Fruit fly (Drosophila melanogaster) whole organism, embryonic: Measurements from ENCODE around the gene Cad88C.

Experiments used
- ATbp ChIP-seq: fragments of 200-800 bp; sonication (Bioruptor generic); optimal IDR thresholded peaks from 2 replicates; lab custom pipeline; 2017; ENCODE audit warnings: missing biosample characterization, mild to moderate bottlenecking, missing genetic modification characterization, missing genetic modification reagents
- Abd-B ChIP-seq: fragments of 200-800 bp; sonication (Bioruptor generic); optimal IDR thresholded peaks from 2 replicates; lab custom pipeline; 2018; ENCODE audit warnings: missing biosample characterization, mild to moderate bottlenecking, missing genetic modification characterization, moderate library complexity
- Ada2b ChIP-seq: fragments of 200-800 bp; sonication (Bioruptor generic); IDR thresholded peaks from 2 replicates; pipeline ENCODE4 v1.3.6; 2022; ENCODE audit warnings: missing biosample characterization, missing genetic modification characterization
- Atf-2 ChIP-seq: fragments of 200-800 bp; sonication (Bioruptor generic); optimal IDR thresholded peaks from 2 replicates; lab custom pipeline; 2016; ENCODE audit warnings: missing biosample characterization, missing genetic modification characterization
- Atf3 ChIP-seq: fragments of 200-800 bp; sonication (Bioruptor generic); optimal IDR thresholded peaks from 3 replicates; lab custom pipeline; 2016; ENCODE audit warnings: missing biosample characterization, missing genetic modification characterization
- Blimp-1 ChIP-seq: fragments of 200-800 bp; sonication (Bioruptor generic); optimal IDR thresholded peaks from 3 replicates; lab custom pipeline; 2018; ENCODE audit warnings: missing biosample characterization, missing genetic modification characterization, mild to moderate bottlenecking, moderate library complexity, missing genetic modification reagents
- CG1024 ChIP-seq: fragments of 200-800 bp; sonication (Bioruptor generic); IDR thresholded peaks from 2 replicates; pipeline ENCODE4 v1.3.6; 2022; ENCODE audit warnings: missing biosample characterization, missing genetic modification characterization
- CG12155 ChIP-seq: fragments of 200-800 bp; sonication (Bioruptor generic); optimal IDR thresholded peaks from 3 replicates; lab custom pipeline; 2016; ENCODE audit warnings: missing biosample characterization, missing genetic modification characterization
- CG13424 ChIP-seq: fragments of 200-800 bp; sonication (Bioruptor generic); optimal IDR thresholded peaks from 2 replicates; lab custom pipeline; 2019; ENCODE audit warnings: missing biosample characterization, mild to moderate bottlenecking, missing genetic modification characterization, moderate library complexity
- CG13624 ChIP-seq: fragments of 200-800 bp; sonication (Bioruptor generic); optimal IDR thresholded peaks from 2 replicates; lab custom pipeline; 2016; ENCODE audit warnings: missing biosample characterization, missing genetic modification characterization
- CG13775 ChIP-seq: fragments of 200-800 bp; sonication (Bioruptor generic); optimal IDR thresholded peaks from 3 replicates; lab custom pipeline; 2017; ENCODE audit warnings: missing biosample characterization, mild to moderate bottlenecking, missing genetic modification characterization
- CG14667 ChIP-seq: fragments of 200-800 bp; sonication (Bioruptor generic); IDR thresholded peaks from 2 replicates; pipeline ENCODE4 v1.3.6; 2022; ENCODE audit warnings: missing biosample characterization, missing genetic modification characterization
- CG14965 ChIP-seq: fragments of 200-800 bp; sonication (Bioruptor generic); optimal IDR thresholded peaks from 2 replicates; lab custom pipeline; 2016; ENCODE audit warnings: missing biosample characterization, missing genetic modification characterization, borderline replicate concordance
- CG15696 ChIP-seq: fragments of 200-800 bp; sonication (Bioruptor generic); optimal IDR thresholded peaks from 2 replicates; lab custom pipeline; 2019; ENCODE audit warnings: missing biosample characterization, mild to moderate bottlenecking, missing genetic modification characterization, moderate library complexity
- CG1602 ChIP-seq: fragments of 200-800 bp; sonication (Bioruptor generic); optimal IDR thresholded peaks from 3 replicates; lab custom pipeline; 2016; ENCODE audit warnings: missing biosample characterization, missing genetic modification characterization
- CG17328 ChIP-seq: fragments of 200-800 bp; sonication (Bioruptor generic); IDR thresholded peaks from 2 replicates; pipeline ENCODE4 v1.3.6; 2022; ENCODE audit warnings: missing biosample characterization, missing genetic modification characterization
- CG2129 ChIP-seq: fragments of 200-800 bp; sonication (Bioruptor generic); IDR thresholded peaks from 2 replicates; pipeline ENCODE4 v1.3.6; 2022; ENCODE audit warnings: missing biosample characterization, missing genetic modification characterization; ENCODE audit not compliant: partially characterized antibody
- CG2875 ChIP-seq: fragments of 200-800 bp; sonication (Bioruptor generic); optimal IDR thresholded peaks from 2 replicates; lab custom pipeline; 2017; ENCODE audit warnings: missing biosample characterization, mild to moderate bottlenecking, missing genetic modification characterization, missing genetic modification reagents
- CG32532 ChIP-seq: fragments of 200-800 bp; sonication (Bioruptor generic); IDR thresholded peaks from 2 replicates; pipeline ENCODE4 v1.3.6; 2022; ENCODE audit warnings: missing biosample characterization, missing genetic modification characterization
- CG33557 ChIP-seq: fragments of 200-800 bp; sonication (Bioruptor generic); optimal IDR thresholded peaks from 2 replicates; lab custom pipeline; 2019; ENCODE audit warnings: missing biosample characterization, mild to moderate bottlenecking, missing genetic modification characterization, moderate library complexity
- CG4404 ChIP-seq: fragments of 200-800 bp; sonication (Bioruptor generic); IDR thresholded peaks from 2 replicates; pipeline ENCODE4 v1.3.6; 2022; ENCODE audit warnings: missing biosample characterization, missing genetic modification characterization
- CG8388 ChIP-seq: fragments of 200-800 bp; sonication (Bioruptor generic); optimal IDR thresholded peaks from 2 replicates; lab custom pipeline; 2019; ENCODE audit warnings: missing biosample characterization, mild to moderate bottlenecking, missing genetic modification characterization, moderate library complexity
- CG8765 ChIP-seq: fragments of 200-800 bp; sonication (Bioruptor generic); IDR thresholded peaks from 2 replicates; pipeline ENCODE4 v1.3.6; 2022; ENCODE audit warnings: missing biosample characterization, missing genetic modification characterization
- CG8924 ChIP-seq: fragments of 200-800 bp; optimal IDR thresholded peaks from 3 replicates; lab custom pipeline; 2019; ENCODE audit warnings: missing biosample characterization, mild to moderate bottlenecking, missing genetic modification characterization, moderate library complexity
- CG9727 ChIP-seq: fragments of 200-800 bp; sonication (Bioruptor generic); optimal IDR thresholded peaks from 3 replicates; lab custom pipeline; 2017; ENCODE audit warnings: missing biosample characterization, mild to moderate bottlenecking, missing genetic modification characterization
- CoRest ChIP-seq: fragments of 200-800 bp; sonication (Bioruptor generic); optimal IDR thresholded peaks from 3 replicates; lab custom pipeline; 2018; ENCODE audit warnings: missing biosample characterization, mild to moderate bottlenecking, missing genetic modification characterization, moderate library complexity
- D19A ChIP-seq: fragments of 200-800 bp; optimal IDR thresholded peaks from 3 replicates; lab custom pipeline; 2019; ENCODE audit warnings: missing biosample characterization, mild to moderate bottlenecking, missing genetic modification characterization, moderate library complexity
- Dbx ChIP-seq: fragments of 200-800 bp; sonication (Bioruptor generic); IDR thresholded peaks from 3 replicates; pipeline ENCODE4 v1.3.6; 2022; ENCODE audit warnings: missing biosample characterization, missing genetic modification characterization
- Hr3 ChIP-seq: fragments of 200-800 bp; sonication (Bioruptor generic); optimal IDR thresholded peaks from 3 replicates; lab custom pipeline; 2016; ENCODE audit warnings: missing biosample characterization, missing genetic modification characterization
- Ptx1 ChIP-seq: fragments of 200-800 bp; sonication (Bioruptor generic); IDR thresholded peaks from 2 replicates; pipeline ENCODE4 v1.3.6; 2022; ENCODE audit warnings: missing biosample characterization, missing genetic modification characterization
- Rfx ChIP-seq: fragments of 200-800 bp; sonication (Bioruptor generic); IDR thresholded peaks from 2 replicates; pipeline ENCODE4 v1.3.6; 2022; ENCODE audit warnings: missing biosample characterization, missing genetic modification characterization
- Scr ChIP-seq: fragments of 200-800 bp; sonication (Bioruptor generic); IDR thresholded peaks from 2 replicates; pipeline ENCODE4 v1.3.6; 2022; ENCODE audit warnings: missing biosample characterization, missing genetic modification characterization; ENCODE audit not compliant: partially characterized antibody
- Side ChIP-seq: fragments of 200-800 bp; sonication (Bioruptor generic); optimal IDR thresholded peaks from 2 replicates; lab custom pipeline; 2016; ENCODE audit warnings: missing biosample characterization, missing genetic modification characterization
- ara ChIP-seq: fragments of 200-800 bp; sonication (Bioruptor generic); IDR thresholded peaks from 2 replicates; pipeline ENCODE4 v1.3.6; 2022; ENCODE audit warnings: missing biosample characterization, missing genetic modification characterization
- az2 ChIP-seq: fragments of 200-800 bp; sonication (Bioruptor generic); optimal IDR thresholded peaks from 3 replicates; lab custom pipeline; 2016; ENCODE audit warnings: missing biosample characterization, missing genetic modification characterization
- bsh ChIP-seq, 2 experiments: fragments of 200-800 bp; sonication (Bioruptor generic); optimal IDR thresholded peaks; 2 replicates each; lab custom pipeline; 2017 to 2018; ENCODE audit warnings: mild to moderate bottlenecking in 2 of 2, missing biosample characterization in 2 of 2, missing genetic modification characterization in 2 of 2, moderate library complexity in 1 of 2
- dmrt99B ChIP-seq: fragments of 200-800 bp; sonication (Bioruptor generic); optimal IDR thresholded peaks from 2 replicates; lab custom pipeline; 2018; ENCODE audit warnings: missing biosample characterization, mild to moderate bottlenecking, missing genetic modification characterization, moderate library complexity
- fd102C ChIP-seq: fragments of 200-800 bp; sonication (Bioruptor generic); optimal IDR thresholded peaks from 2 replicates; lab custom pipeline; 2018; ENCODE audit warnings: missing biosample characterization, mild to moderate bottlenecking, missing genetic modification characterization, moderate library complexity
- her ChIP-seq: fragments of 200-800 bp; sonication (Bioruptor generic); optimal IDR thresholded peaks from 2 replicates; lab custom pipeline; 2016; ENCODE audit warnings: missing biosample characterization, missing genetic modification characterization
- ind ChIP-seq: fragments of 200-800 bp; sonication (Bioruptor generic); optimal IDR thresholded peaks from 3 replicates; lab custom pipeline; 2016; ENCODE audit warnings: missing biosample characterization, missing genetic modification characterization
- insv ChIP-seq, 2 experiments: fragments of 200-800 bp; sonication (Bioruptor generic); optimal IDR thresholded peaks; 3 replicates each; lab custom pipeline; 2016 to 2018; ENCODE audit warnings: missing biosample characterization in 2 of 2, missing genetic modification characterization in 2 of 2
- nerfin-1 ChIP-seq: fragments of 200-800 bp; sonication (Bioruptor generic); optimal IDR thresholded peaks from 3 replicates; lab custom pipeline; 2019; ENCODE audit warnings: missing biosample characterization, mild to moderate bottlenecking, missing genetic modification characterization, moderate library complexity
- onecut ChIP-seq: fragments of 200-800 bp; sonication (Bioruptor generic); IDR thresholded peaks from 2 replicates; pipeline ENCODE4 v1.3.6; 2022; ENCODE audit warnings: missing biosample characterization, missing genetic modification characterization
- pnt ChIP-seq: fragments of 200-800 bp; sonication (Bioruptor generic); optimal IDR thresholded peaks from 3 replicates; lab custom pipeline; 2016; ENCODE audit warnings: missing biosample characterization, missing genetic modification characterization
- prd ChIP-seq, 3 experiments: fragments of >200 bp in 2 of 3; fragments of 200-800 bp in 1 of 3; sonication (Bioruptor generic) in 1 of 3; optimal IDR thresholded peaks in 2 of 3; IDR thresholded peaks in 1 of 3; 2 replicates in 2 of 3; 3 replicates in 1 of 3; pipeline versions ENCODE4 v1.3.6 to Lab custom; 2017 to 2022; ENCODE audit warnings: missing biosample characterization in 1 of 3, missing genetic modification characterization in 1 of 3
- rib ChIP-seq: fragments of 200-800 bp; sonication (Bioruptor generic); IDR thresholded peaks from 2 replicates; pipeline ENCODE4 v1.3.6; 2022; ENCODE audit warnings: missing biosample characterization, missing genetic modification characterization
- stc ChIP-seq: fragments of 200-800 bp; sonication (Bioruptor generic); IDR thresholded peaks from 2 replicates; pipeline ENCODE4 v1.3.6; 2022; ENCODE audit warnings: missing biosample characterization, missing genetic modification characterization
- trem ChIP-seq: fragments of 200-800 bp; optimal IDR thresholded peaks from 3 replicates; lab custom pipeline; 2019; ENCODE audit warnings: missing biosample characterization, mild to moderate bottlenecking, missing genetic modification characterization, moderate library complexity
- vnd ChIP-seq: fragments of 200-800 bp; sonication (Bioruptor generic); IDR thresholded peaks from 3 replicates; pipeline ENCODE4 v1.3.6; 2022; ENCODE audit warnings: missing biosample characterization, missing genetic modification characterization; ENCODE audit not compliant: partially characterized antibody
- zf30C ChIP-seq: fragments of 200-800 bp; sonication (Bioruptor generic); optimal IDR thresholded peaks from 3 replicates; lab custom pipeline; 2018; ENCODE audit warnings: missing biosample characterization, mild to moderate bottlenecking, missing genetic modification characterization

The Cad88C gene

dm6 chr3R:14674762-14675161, 44.5 kb downstream of the Cad88C start (continued):
- TF ChIP-seq ara (peak; percentile 64), CG13775 (peak; percentile 65), CG32532 (no peak), ind (GFP tag; lab: Kevin White, UChicago) (peak; percentile 48), CG15696 (peak; percentile 95), Abd-B (GFP tag; lab: Kevin White, UChicago) (peak; percentile 21), onecut (GFP tag; lab: Robert Waterston, UW) (peak; percentile 50), fd102C (peak; percentile 84), CG33557 (GFP tag; lab: Kevin White, UChicago) (peak; percentile 66), trem (peak; percentile 48), CG4404 (GFP tag; lab: Robert Waterston, UW) (peak; percentile 93), D19A (peak; percentile 50), vnd (GFP tag; lab: Robert Waterston, UW) (no peak), CG1602 (peak; percentile 52), CG8765 (GFP tag; lab: Robert Waterston, UW) (peak; percentile 75), bsh (GFP tag; optimal IDR thresholded peaks at IDR 0.05; lab: Kevin White, UChicago) (peak in 1 of 2 experiments; percentile 76), stc (GFP tag; lab: Robert Waterston, UW) (peak; percentile 56), insv (GFP tag; optimal IDR thresholded peaks at IDR 0.05; lab: Kevin White, UChicago) (no peak), az2 (GFP tag; lab: Kevin White, UChicago) (peak; percentile 59), pnt (GFP tag; lab: Kevin White, UChicago) (peak; percentile 14), CG14667 (GFP tag; lab: Robert Waterston, UW) (peak; percentile 53), Ada2b (GFP tag; lab: Robert Waterston, UW) (peak; percentile 58; the same call in 1 of the 2 replicates), CG13424 (tag; lab: Kevin White, UChicago) (peak; percentile 30), ATbp (peak; percentile 22), CG1024 (GFP tag; lab: Robert Waterston, UW) (peak; percentile 61), Scr (GFP tag; lab: Robert Waterston, UW) (no peak), CG8388 (GFP tag; lab: Kevin White, UChicago) (peak; percentile 66), Blimp-1 (GFP tag; lab: Kevin White, UChicago) (peak; percentile 68), Atf-2 (GFP tag; lab: Kevin White, UChicago) (peak; percentile 28), Side (peak; percentile 24), Atf3 (peak; percentile 3), CG14965 (GFP tag; lab: Kevin White, UChicago) (peak; percentile 3), CG13624 (GFP tag; lab: Kevin White, UChicago) (no peak), Dbx (no peak), CG9727 (GFP tag; lab: Kevin White, UChicago) (peak; percentile 91), zf30C (GFP tag; lab: Kevin White, UChicago) (peak; percentile 82), CG12155 (GFP tag; lab: Kevin White, UChicago) (peak; percentile 47), dmrt99B (tag; lab: Kevin White, UChicago) (peak; percentile 65), CG17328 (GFP tag; lab: Robert Waterston, UW) (peak; percentile 84), Ptx1 (peak; percentile 70), CG2129 (GFP tag; lab: Robert Waterston, UW) (no peak), CG8924 (tag; lab: Kevin White, UChicago) (peak; percentile 78), prd (optimal IDR thresholded peaks at IDR 0.05; lab: Kevin White, UChicago) (no peak), prd (GFP tag; IDR thresholded peaks at IDR 0.05; lab: Robert Waterston, UW) (peak; percentile 94), nerfin-1 (tag; lab: Kevin White, UChicago) (peak; percentile 64), Rfx (GFP tag; lab: Robert Waterston, UW) (peak; percentile 29; the same call in 1 of the 2 replicates), Hr3 (GFP tag; lab: Kevin White, UChicago) (peak; percentile 33), rib (GFP tag; lab: Robert Waterston, UW) (0 out of 2 replicates have a peak, but pooled peaks have one; percentile 39), CoRest (tag; lab: Kevin White, UChicago) (peak; percentile 59), CG2875 (GFP tag; lab: Kevin White, UChicago) (peak; percentile 63), her (GFP tag; lab: Kevin White, UChicago) (no peak)
